Fruit fly (Drosophila melanogaster): ENCODE results near the gene Pex7.

- no peak for TF ChIP-seq psq (optimal IDR thresholded peaks at IDR 0.05)
- TF ChIP-seq pan (optimal IDR thresholded peaks at IDR 0.05): no peak
- no peak for TF ChIP-seq Dll (optimal IDR thresholded peaks at IDR 0.05)
- no peak for TF ChIP-seq usp (GFP tag; optimal IDR thresholded peaks at IDR 0.05)
- no peak for TF ChIP-seq CG8478 (optimal IDR thresholded peaks at IDR 0.05)
Measured at dm6 chr3L:8681896-8682550, 35.1 kb downstream of the Pex7 start.
